Fruit fly (Drosophila melanogaster) Kc167 (cell line): ENCODE measurements around the gene Mkp.

Source experiments
- Myc ChIP-seq: fragments of >200 bp; optimal IDR thresholded peaks from 2 replicates; lab custom pipeline; 2017; ENCODE audit warnings: missing external identifiers
- Sin3A ChIP-seq: fragments of >200 bp; optimal IDR thresholded peaks from 2 replicates; lab custom pipeline; 2018; ENCODE audit warnings: missing external identifiers
- ttk ChIP-seq: sonication (Bioruptor generic); optimal IDR thresholded peaks from 2 replicates; lab custom pipeline; 2017; ENCODE audit warnings: missing external identifiers

- no peak for TF ChIP-seq Sin3A (lab: Kevin White, UChicago)
- no peak for TF ChIP-seq Myc (lab: Kevin White, UChicago)
- TF ChIP-seq ttk (lab: Kevin White, UChicago) = no peak
Measured at dm6 chr3L:177938-178337, 6.4 kb downstream of the Mkp start.
